Worm (Caenorhabditis elegans): ENCODE results near the gene ced-3.

ced-3 gene

DNA sequence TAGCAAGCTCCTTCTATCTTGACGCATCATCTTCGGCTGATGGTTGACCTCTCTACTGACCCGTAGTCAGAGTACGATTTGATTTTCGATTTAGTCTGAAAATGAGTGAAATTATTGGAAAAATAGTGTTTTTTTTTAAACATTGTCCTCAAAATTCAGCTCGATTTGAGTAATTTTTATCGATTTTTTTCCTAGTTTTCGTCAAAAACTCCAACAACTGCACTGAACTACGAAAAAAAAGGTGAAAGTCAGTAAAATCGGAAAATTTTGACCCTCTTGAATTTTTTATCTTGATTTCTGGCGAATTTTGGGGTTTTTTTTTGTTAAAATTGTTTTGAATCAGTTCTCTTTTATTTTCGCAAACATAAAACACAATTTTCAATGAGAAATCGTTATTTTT, at the start of gene ced-3:
Gene ced-3, minus strand, starts transcription at position 101 of the 400 bp plus-strand sequence.
- TF ChIP-seq klf-2 (GFP tag; conservative IDR thresholded peaks at IDR 0.05), result no peak
- TF ChIP-seq ref-1 (GFP tag; conservative IDR thresholded peaks at IDR 0.05), result no peak
- no peak for TF ChIP-seq cog-1 (tag; optimal IDR thresholded peaks at IDR 0.05)
- no peak for TF ChIP-seq tab-1 (GFP tag; IDR thresholded peaks at IDR 0.05)
- no peak for TF ChIP-seq flt-1 (GFP tag; IDR thresholded peaks at IDR 0.05)
- TF ChIP-seq ztf-29 (GFP tag; IDR thresholded peaks at IDR 0.05), result no peak
- no peak for TF ChIP-seq med-1 (GFP tag; optimal IDR thresholded peaks at IDR 0.05; ENCODE audit: insufficient read depth)
- no peak for TF ChIP-seq ztf-23 (GFP tag; IDR thresholded peaks at IDR 0.05)
- TF ChIP-seq T22C8.4 (GFP tag; IDR thresholded peaks at IDR 0.05), result no peak

DNA sequence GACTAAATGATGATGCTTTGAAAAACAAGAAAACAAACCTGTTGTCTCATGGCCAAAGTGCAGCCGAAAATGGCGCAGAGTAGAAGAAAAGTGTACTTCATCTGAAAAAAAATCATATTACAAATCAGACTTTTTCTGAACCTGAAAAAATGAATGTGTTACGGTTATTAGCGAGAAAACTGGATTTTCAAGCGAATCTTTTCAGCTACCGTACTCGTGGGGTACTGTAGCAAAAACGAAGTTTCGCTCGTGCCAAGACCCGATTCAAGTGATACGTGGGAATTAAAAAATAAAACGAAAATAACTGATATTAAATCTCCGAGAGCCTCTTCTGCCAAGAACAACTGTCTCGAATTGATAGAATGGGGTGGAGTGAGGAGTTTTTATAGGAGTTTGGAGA, 48.3 kb upstream of the ced-3 start, which contains the start of gene ttr-51:
Gene ttr-51, minus strand, starts transcription at position 101 of the 400 bp plus-strand sequence.
- TF ChIP-seq T22C8.4 (GFP tag; IDR thresholded peaks at IDR 0.05) (no peak), med-1 (GFP tag; optimal IDR thresholded peaks at IDR 0.05; ENCODE audit: insufficient read depth) (no peak), ref-1 (GFP tag; conservative IDR thresholded peaks at IDR 0.05) (no peak), flt-1 (GFP tag; IDR thresholded peaks at IDR 0.05) (no peak), tab-1 (GFP tag; IDR thresholded peaks at IDR 0.05) (no peak), ztf-29 (GFP tag; IDR thresholded peaks at IDR 0.05) (no peak), klf-2 (GFP tag; conservative IDR thresholded peaks at IDR 0.05) (no peak), ztf-23 (GFP tag; IDR thresholded peaks at IDR 0.05) (no peak), cog-1 (tag; optimal IDR thresholded peaks at IDR 0.05) (no peak)

DNA sequence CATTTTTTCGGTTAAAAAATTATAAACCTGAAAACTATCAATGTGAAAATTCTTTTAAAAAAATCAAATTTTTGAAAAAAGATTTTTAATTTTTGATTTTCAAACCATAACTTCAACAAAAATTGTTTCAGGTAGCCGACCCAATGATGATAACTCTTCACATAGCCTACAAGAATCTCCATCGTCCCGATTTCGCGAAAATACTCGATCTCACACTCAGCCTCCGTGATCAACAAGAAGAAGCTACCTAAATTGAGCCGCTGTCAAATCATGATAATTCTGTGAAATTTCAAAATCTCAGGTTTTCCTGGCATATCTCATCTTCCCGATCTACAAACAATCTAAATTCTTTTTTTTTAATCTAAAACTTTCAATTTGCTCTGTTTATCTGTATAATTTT, 46.3 kb upstream of the ced-3 start:
- TF ChIP-seq ztf-23 (GFP tag; IDR thresholded peaks at IDR 0.05) (no peak), flt-1 (GFP tag; IDR thresholded peaks at IDR 0.05) (no peak), T22C8.4 (GFP tag; IDR thresholded peaks at IDR 0.05) (no peak), cog-1 (tag; optimal IDR thresholded peaks at IDR 0.05) (no peak), ztf-29 (GFP tag; IDR thresholded peaks at IDR 0.05) (no peak)

DNA sequence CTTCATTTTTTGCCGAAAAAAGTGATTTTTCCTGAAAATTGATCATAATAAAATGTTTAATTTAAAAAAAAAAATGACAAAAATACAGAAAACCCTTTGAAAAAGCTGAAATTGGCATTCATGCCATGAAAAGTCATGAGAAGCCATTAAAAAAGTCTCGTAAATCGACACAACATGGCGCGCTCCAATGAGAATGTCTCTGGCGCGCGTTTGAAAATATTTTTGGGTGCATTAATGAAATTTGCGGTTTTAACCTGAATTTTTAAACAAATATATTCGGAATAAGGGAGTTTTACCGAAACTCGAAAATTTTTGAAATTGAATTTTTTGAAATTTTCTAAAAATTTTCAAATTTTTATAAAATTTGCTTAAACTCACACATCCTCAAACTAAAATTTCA, 43.8 kb upstream of the ced-3 start:
- TF ChIP-seq ref-1 (GFP tag; conservative IDR thresholded peaks at IDR 0.05), result no peak

DNA sequence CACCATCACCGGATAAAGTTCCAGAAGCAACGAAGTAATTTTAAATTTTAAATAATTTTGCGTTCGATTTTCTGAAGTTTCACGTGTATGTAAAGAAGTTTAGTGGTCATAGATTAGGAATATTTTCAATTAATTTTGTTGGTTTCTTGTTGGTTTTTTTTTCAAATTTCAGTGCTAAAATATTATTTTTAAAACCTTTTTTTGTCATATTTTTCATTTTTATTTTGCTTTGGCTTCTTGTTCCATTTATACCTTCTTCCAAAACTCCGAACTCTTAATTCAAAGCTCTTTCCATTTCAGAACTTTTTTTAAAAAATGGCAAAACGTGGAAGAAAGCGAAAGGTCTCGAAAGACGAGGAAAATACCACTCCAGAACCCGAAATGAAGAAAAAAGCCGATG, 43.0 kb upstream of the ced-3 start, which contains the start of gene JC8.7:
Gene JC8.7, plus strand, starts transcription at position 301 of the 400 bp plus-strand sequence.
- TF ChIP-seq ztf-29 (GFP tag; IDR thresholded peaks at IDR 0.05) (no peak), flt-1 (GFP tag; IDR thresholded peaks at IDR 0.05) (no peak)

DNA sequence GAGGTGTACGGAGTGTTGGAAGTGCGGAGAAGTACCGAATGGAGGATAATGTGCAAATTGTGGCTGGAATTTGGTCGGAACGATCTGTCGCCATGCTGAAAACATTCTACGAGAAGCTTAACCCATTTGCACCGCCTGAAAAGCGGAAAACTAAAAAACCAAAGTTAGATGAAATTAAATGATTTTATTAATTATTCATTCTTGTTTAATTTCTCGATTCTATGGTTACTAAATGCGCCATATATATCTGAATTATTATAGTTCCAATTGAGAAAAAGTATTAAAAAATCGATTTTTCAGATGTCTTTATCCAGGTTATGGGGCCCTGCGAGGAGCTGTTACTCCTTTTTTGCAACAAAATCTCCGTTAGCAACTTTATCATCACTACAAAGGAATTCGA, 40.1 kb upstream of the ced-3 start, which contains the start of gene cox-11:
Gene cox-11, plus strand, starts transcription at position 301 of the 400 bp plus-strand sequence.
- no peak for TF ChIP-seq ztf-23 (GFP tag; IDR thresholded peaks at IDR 0.05)
- TF ChIP-seq med-1 (GFP tag; optimal IDR thresholded peaks at IDR 0.05; ENCODE audit: insufficient read depth), result no peak
- TF ChIP-seq T22C8.4 (GFP tag; IDR thresholded peaks at IDR 0.05), result no peak
- TF ChIP-seq ztf-29 (GFP tag; IDR thresholded peaks at IDR 0.05), result no peak
- no peak for TF ChIP-seq flt-1 (GFP tag; IDR thresholded peaks at IDR 0.05)
- TF ChIP-seq tab-1 (GFP tag; IDR thresholded peaks at IDR 0.05), result no peak
- no peak for TF ChIP-seq cog-1 (tag; optimal IDR thresholded peaks at IDR 0.05)
- no peak for TF ChIP-seq klf-2 (GFP tag; conservative IDR thresholded peaks at IDR 0.05)
- no peak for TF ChIP-seq ref-1 (GFP tag; conservative IDR thresholded peaks at IDR 0.05)

DNA sequence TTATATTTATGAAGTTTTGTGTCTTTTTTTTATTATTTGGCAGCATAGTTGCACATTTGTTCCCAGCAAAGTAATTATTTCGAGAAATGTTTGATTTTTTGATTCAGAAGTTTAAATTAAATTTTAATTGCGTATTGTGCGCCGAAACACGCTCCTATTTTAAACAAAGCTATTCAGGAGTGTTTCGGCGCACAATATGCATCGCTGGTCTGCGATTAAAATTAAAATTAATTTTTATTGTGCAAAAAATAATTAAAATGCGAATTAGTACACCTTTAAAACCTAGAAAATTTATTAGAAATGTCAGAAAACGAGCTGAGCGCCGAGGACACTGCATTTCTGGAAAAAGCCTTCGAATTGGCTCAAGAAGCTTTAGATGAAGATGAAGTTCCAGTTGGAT, 39.4 kb upstream of the ced-3 start, which contains the start of gene JC8.4:
Gene JC8.4, plus strand, starts transcription at position 301 of the 400 bp plus-strand sequence.
- TF ChIP-seq T22C8.4 (GFP tag; IDR thresholded peaks at IDR 0.05), result no peak
- no peak for TF ChIP-seq tab-1 (GFP tag; IDR thresholded peaks at IDR 0.05)
- TF ChIP-seq ref-1 (GFP tag; conservative IDR thresholded peaks at IDR 0.05), result no peak
- no peak for TF ChIP-seq klf-2 (GFP tag; conservative IDR thresholded peaks at IDR 0.05)
- no peak for TF ChIP-seq ztf-29 (GFP tag; IDR thresholded peaks at IDR 0.05)
- no peak for TF ChIP-seq flt-1 (GFP tag; IDR thresholded peaks at IDR 0.05)
- TF ChIP-seq med-1 (GFP tag; optimal IDR thresholded peaks at IDR 0.05; ENCODE audit: insufficient read depth), result no peak
- no peak for TF ChIP-seq ztf-23 (GFP tag; IDR thresholded peaks at IDR 0.05)
- no peak for TF ChIP-seq cog-1 (tag; optimal IDR thresholded peaks at IDR 0.05)

DNA sequence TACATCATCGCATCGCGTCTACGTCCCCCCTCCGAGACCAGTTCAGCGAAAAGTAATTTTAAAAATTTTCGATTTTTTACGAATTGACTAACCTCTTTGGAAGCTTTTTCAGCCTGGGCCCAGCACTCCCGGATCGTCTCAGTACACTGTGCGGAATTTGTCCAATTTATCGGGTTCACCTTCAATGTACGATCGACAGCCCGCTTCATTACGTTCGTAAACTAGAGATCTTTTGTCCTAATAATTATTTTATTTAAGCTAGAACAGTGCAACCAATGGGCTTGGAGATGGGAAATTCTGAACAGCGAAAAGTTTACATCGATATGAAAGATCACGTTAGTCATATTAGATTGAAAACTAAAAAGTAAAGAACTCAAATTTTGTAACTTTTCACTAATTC, 37.4 kb upstream of the ced-3 start:
- TF ChIP-seq cog-1 (tag; optimal IDR thresholded peaks at IDR 0.05) (no peak), med-1 (GFP tag; optimal IDR thresholded peaks at IDR 0.05; ENCODE audit: insufficient read depth) (no peak), ref-1 (GFP tag; conservative IDR thresholded peaks at IDR 0.05) (no peak), tab-1 (GFP tag; IDR thresholded peaks at IDR 0.05) (no peak), ztf-29 (GFP tag; IDR thresholded peaks at IDR 0.05) (no peak), klf-2 (GFP tag; conservative IDR thresholded peaks at IDR 0.05) (no peak), ztf-23 (GFP tag; IDR thresholded peaks at IDR 0.05) (no peak), flt-1 (GFP tag; IDR thresholded peaks at IDR 0.05) (no peak), T22C8.4 (GFP tag; IDR thresholded peaks at IDR 0.05) (no peak)

DNA sequence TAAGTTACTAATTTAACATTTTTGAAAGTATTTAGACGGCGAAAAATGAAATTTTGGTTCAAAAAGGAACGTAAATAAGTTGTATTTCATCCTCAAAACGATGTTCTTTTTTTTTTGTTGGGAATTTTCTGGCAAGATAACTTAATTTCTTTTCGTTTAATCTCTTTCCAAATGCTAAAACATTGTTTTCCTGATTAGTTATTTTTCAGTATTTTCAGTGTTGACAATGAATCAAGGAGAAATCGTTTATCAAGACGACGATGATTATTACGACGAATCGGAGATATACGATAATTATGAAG, 36.9 kb upstream of the ced-3 start, which contains the start of gene lin-54:
Gene lin-54, plus strand, starts transcription at position 203 of the 302 bp plus-strand sequence.
- TF ChIP-seq ref-1 (GFP tag; conservative IDR thresholded peaks at IDR 0.05) (no peak), cog-1 (tag; optimal IDR thresholded peaks at IDR 0.05) (no peak), flt-1 (GFP tag; IDR thresholded peaks at IDR 0.05) (no peak), klf-2 (GFP tag; conservative IDR thresholded peaks at IDR 0.05) (no peak), tab-1 (GFP tag; IDR thresholded peaks at IDR 0.05) (no peak), ztf-23 (GFP tag; IDR thresholded peaks at IDR 0.05) (no peak), T22C8.4 (GFP tag; IDR thresholded peaks at IDR 0.05) (no peak), med-1 (GFP tag; optimal IDR thresholded peaks at IDR 0.05; ENCODE audit: insufficient read depth) (no peak), ztf-29 (GFP tag; IDR thresholded peaks at IDR 0.05) (no peak)

DNA sequence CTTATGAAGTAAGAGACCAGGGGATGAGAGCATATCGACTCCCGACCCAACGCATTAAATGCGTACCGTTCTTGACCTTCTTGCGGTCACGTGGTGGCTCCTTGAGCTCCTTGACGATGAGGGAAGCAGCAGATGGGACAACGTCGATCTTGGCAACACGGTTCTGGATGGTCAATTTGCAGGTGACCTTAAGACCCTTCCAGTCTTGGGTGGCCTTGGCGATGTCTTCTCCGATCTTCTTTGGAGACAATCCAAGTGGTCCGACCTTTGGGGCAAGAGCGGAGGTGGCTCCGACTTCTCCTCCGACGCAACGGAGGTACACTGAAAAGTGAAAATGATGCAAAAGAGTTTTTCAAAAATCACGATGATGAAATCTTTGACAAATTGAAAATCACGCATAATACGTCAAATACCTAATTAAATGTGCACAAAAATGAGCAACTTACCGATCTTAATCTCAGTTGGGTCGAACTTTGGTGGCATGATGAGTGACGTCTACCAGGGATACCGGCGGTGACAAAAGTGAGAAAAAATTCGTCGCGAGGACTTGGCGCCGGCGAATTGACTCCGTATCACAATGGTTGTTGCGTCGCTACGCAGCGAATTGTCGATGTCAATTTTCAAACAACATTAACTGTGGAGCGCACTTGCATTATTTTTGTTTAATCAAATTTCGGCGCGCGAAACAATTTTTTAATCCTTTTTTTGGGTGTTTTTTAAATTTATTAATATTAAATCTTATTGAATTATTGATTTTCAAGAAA, 36.3 kb upstream of the ced-3 start, which contains the start of gene rpl-12:
Gene rpl-12, minus strand, starts transcription at position 574 of the 764 bp plus-strand sequence.
- peak; percentile 89 for TF ChIP-seq ztf-23 (GFP tag; IDR thresholded peaks at IDR 0.05)
- peak; percentile 77 for TF ChIP-seq flt-1 (GFP tag; IDR thresholded peaks at IDR 0.05)
- TF ChIP-seq ref-1 (GFP tag; conservative IDR thresholded peaks at IDR 0.05), result no peak
- TF ChIP-seq T22C8.4 (GFP tag; IDR thresholded peaks at IDR 0.05), result peak; percentile 58; the same call in 1 of the 2 replicates
- no peak for TF ChIP-seq ztf-29 (GFP tag; IDR thresholded peaks at IDR 0.05)
- no peak for TF ChIP-seq med-1 (GFP tag; optimal IDR thresholded peaks at IDR 0.05; ENCODE audit: insufficient read depth)
- no peak for TF ChIP-seq tab-1 (GFP tag; IDR thresholded peaks at IDR 0.05)
- TF ChIP-seq cog-1 (tag; optimal IDR thresholded peaks at IDR 0.05), result peak; percentile 98
- 0 out of 2 replicates have a peak, but pooled peaks have one; percentile 15 for TF ChIP-seq klf-2 (GFP tag; conservative IDR thresholded peaks at IDR 0.05)
